Worm (Caenorhabditis elegans): Measurements from ENCODE around the gene cblc-1.

DNA sequence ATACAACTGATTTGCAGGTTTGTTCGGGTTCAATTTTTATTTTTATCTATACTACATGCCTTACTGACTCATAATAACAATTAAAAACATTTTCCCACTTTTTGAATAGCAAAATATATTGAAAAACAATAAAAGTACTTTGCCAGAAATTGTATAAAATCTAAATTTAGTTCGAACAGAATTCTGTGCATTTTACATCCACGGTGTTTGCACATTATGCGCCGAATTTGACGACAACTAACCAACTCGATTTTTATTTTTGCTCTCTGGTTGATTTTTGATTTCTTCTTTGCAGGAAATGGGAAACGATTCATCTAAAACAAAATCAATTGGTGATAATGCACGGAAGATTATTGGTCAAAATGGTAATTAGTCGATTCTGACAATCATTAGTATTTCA lies 5.8 kb upstream of the cblc-1 start:
- TF ChIP-seq nhr-76 (tag; optimal IDR thresholded peaks at IDR 0.05) = no peak
- no peak for TF ChIP-seq elt-1 (tag; optimal IDR thresholded peaks at IDR 0.05; ENCODE audit: borderline replicate concordance, insufficient read depth)
- no peak for TF ChIP-seq flh-1 (GFP tag; optimal IDR thresholded peaks at IDR 0.05)
- no peak for TF ChIP-seq mab-5 (tag; optimal IDR thresholded peaks at IDR 0.05)
- no peak for TF ChIP-seq lsy-2 (tag; optimal IDR thresholded peaks at IDR 0.05)
- no peak for TF ChIP-seq ces-1 (GFP tag; optimal IDR thresholded peaks at IDR 0.05)
- TF ChIP-seq hlh-1 (tag; optimal IDR thresholded peaks at IDR 0.05) = no peak
- TF ChIP-seq drap-1 (GFP tag; optimal IDR thresholded peaks at IDR 0.05) = no peak
- TF ChIP-seq lin-13 (tag; optimal IDR thresholded peaks at IDR 0.05) = no peak
- TF ChIP-seq unc-39 (tag; optimal IDR thresholded peaks at IDR 0.05) = no peak
- TF ChIP-seq ztf-11 (tag; optimal IDR thresholded peaks at IDR 0.05) = no peak
- TF ChIP-seq elt-3 (tag; optimal IDR thresholded peaks at IDR 0.05) = no peak
- no peak for TF ChIP-seq nhr-2 (tag; optimal IDR thresholded peaks at IDR 0.05)
